Worm (Caenorhabditis elegans): ENCODE data around the gene daf-5.
"Not testable (repeated sequence)": the region's sequence is repeated elsewhere in the genome, so short reads cannot be mapped to it uniquely, and the experiment has no call there.

The daf-5 gene

ce11 chrII:14032705-14033104, 19.4 kb downstream of the daf-5 start:
- TF ChIP-seq nhr-71 (tag; optimal IDR thresholded peaks at IDR 0.05) (peak; percentile 3), unc-86 (tag; optimal IDR thresholded peaks at IDR 0.05) (no peak), mdl-1 (tag; optimal IDR thresholded peaks at IDR 0.05) (no peak), nhr-11 (tag; optimal IDR thresholded peaks at IDR 0.05) (no peak)

ce11 chrII:14021230-14021629, 30.9 kb downstream of the daf-5 start, which contains the start of gene F01D5.10:
TSS of gene F01D5.10 (minus strand) at chrII:14021330.
- TF ChIP-seq egl-27, zag-1, skn-1 (tag; optimal IDR thresholded peaks at IDR 0.05): not testable (repeated sequence)

- TF ChIP-seq ceh-8 (GFP tag; optimal IDR thresholded peaks at IDR 0.05) = peak; percentile 43
Observed at ce11 chrII:14019625-14020024, 32.5 kb downstream of the daf-5 start.

ce11 chrII:14018887-14019286, 33.2 kb downstream of the daf-5 start:
- TF ChIP-seq irx-1 (tag; optimal IDR thresholded peaks at IDR 0.05) = no peak
- TF ChIP-seq hlh-4 (tag; optimal IDR thresholded peaks at IDR 0.05) = no peak
- no peak for TF ChIP-seq lir-3 (tag; optimal IDR thresholded peaks at IDR 0.05; ENCODE audit: poor library complexity)
- no peak for TF ChIP-seq unc-86 (tag; optimal IDR thresholded peaks at IDR 0.05)
- no peak for TF ChIP-seq dpl-1 (GFP tag; optimal IDR thresholded peaks at IDR 0.05)
- TF ChIP-seq mdl-1 (tag; optimal IDR thresholded peaks at IDR 0.05) = no peak
- no peak for TF ChIP-seq swsn-7 (tag; optimal IDR thresholded peaks at IDR 0.05)
- no peak for TF ChIP-seq zag-1 (tag; optimal IDR thresholded peaks at IDR 0.05)
- TF ChIP-seq nhr-84 (tag; optimal IDR thresholded peaks at IDR 0.05) = no peak
- TF ChIP-seq alr-1 (tag; optimal IDR thresholded peaks at IDR 0.05; ENCODE audit: borderline replicate concordance) = no peak
- no peak for TF ChIP-seq nhr-28 (tag; optimal IDR thresholded peaks at IDR 0.05)
- TF ChIP-seq unc-30 (tag; optimal IDR thresholded peaks at IDR 0.05) = no peak
- TF ChIP-seq lin-15B (tag; optimal IDR thresholded peaks at IDR 0.05) = no peak
- no peak for TF ChIP-seq ets-5 (GFP tag; IDR thresholded peaks at IDR 0.05)
- no peak for TF ChIP-seq rnt-1 (tag; optimal IDR thresholded peaks at IDR 0.05)
- TF ChIP-seq dsc-1 (tag; optimal IDR thresholded peaks at IDR 0.05) = no peak
- no peak for TF ChIP-seq isw-1 (GFP tag; IDR thresholded peaks at IDR 0.05)
- TF ChIP-seq skn-1 (tag; optimal IDR thresholded peaks at IDR 0.05) = no peak

- peak; percentile 61 for TF ChIP-seq ceh-88 (GFP tag; IDR thresholded peaks at IDR 0.05)
- TF ChIP-seq nhr-84 (tag; optimal IDR thresholded peaks at IDR 0.05) = no peak
- TF ChIP-seq Y116A8C.19 (tag; optimal IDR thresholded peaks at IDR 0.05; ENCODE audit: borderline replicate concordance) = no peak
- peak; percentile 53 for TF ChIP-seq ztf-4 (tag; optimal IDR thresholded peaks at IDR 0.05)
- TF ChIP-seq sptf-1 (tag; optimal IDR thresholded peaks at IDR 0.05) = no peak
- 0 out of 2 replicates have a peak, but pooled peaks have one; percentile 55 for TF ChIP-seq mab-9 (GFP tag; IDR thresholded peaks at IDR 0.05)
- no peak for TF ChIP-seq nhr-28 (tag; optimal IDR thresholded peaks at IDR 0.05)
- TF ChIP-seq lir-3 (tag; optimal IDR thresholded peaks at IDR 0.05; ENCODE audit: poor library complexity) = peak; percentile 34
- peak; percentile 71 for TF ChIP-seq jun-1 (tag; optimal IDR thresholded peaks at IDR 0.05)
- TF ChIP-seq nhr-11 (tag; optimal IDR thresholded peaks at IDR 0.05) = peak; percentile 49
- TF ChIP-seq aha-1 (tag; optimal IDR thresholded peaks at IDR 0.05) = no peak
- no peak for TF ChIP-seq ceh-90 (tag; optimal IDR thresholded peaks at IDR 0.05)
- peak in 1 of 2 experiments; percentile 65 for TF ChIP-seq ztf-11 (tag; optimal IDR thresholded peaks at IDR 0.05)
- no peak for TF ChIP-seq unc-98 (GFP tag; IDR thresholded peaks at IDR 0.05)
- TF ChIP-seq lsy-2 (tag; optimal IDR thresholded peaks at IDR 0.05) = peak; percentile 31 to 80
- no peak for TF ChIP-seq zag-1 (tag; optimal IDR thresholded peaks at IDR 0.05)
- peak; percentile 44 for TF ChIP-seq fos-1 (tag; optimal IDR thresholded peaks at IDR 0.05)
- peak; percentile 65 for TF ChIP-seq egl-13 (tag; optimal IDR thresholded peaks at IDR 0.05)
- peak; percentile 80 for TF ChIP-seq tbx-2 (tag; optimal IDR thresholded peaks at IDR 0.05)
- TF ChIP-seq nhr-19 (GFP tag; conservative IDR thresholded peaks at IDR 0.05) = peak; percentile 92
- TF ChIP-seq F16B12.6 (tag; optimal IDR thresholded peaks at IDR 0.05) = peak; percentile 3
- no peak for TF ChIP-seq unc-30 (tag; optimal IDR thresholded peaks at IDR 0.05)
- no peak for TF ChIP-seq mef-2 (tag; optimal IDR thresholded peaks at IDR 0.05)
- TF ChIP-seq skn-1 (tag; optimal IDR thresholded peaks at IDR 0.05) = peak; percentile 34
- TF ChIP-seq ces-1 (GFP tag; optimal IDR thresholded peaks at IDR 0.05) = no peak
- peak; percentile 82 for TF ChIP-seq aly-2 (tag; optimal IDR thresholded peaks at IDR 0.05)
- peak; percentile 81 for TF ChIP-seq zip-4 (GFP tag; optimal IDR thresholded peaks at IDR 0.05)
- no peak for TF ChIP-seq pqm-1 (tag; optimal IDR thresholded peaks at IDR 0.05)
- peak in 1 of 2 experiments; percentile 49 for TF ChIP-seq mdl-1 (tag; optimal IDR thresholded peaks at IDR 0.05)
- TF ChIP-seq hpl-2 (GFP tag; optimal IDR thresholded peaks at IDR 0.05) = peak; percentile 54
Observed at ce11 chrII:14018192-14018591, 33.9 kb downstream of the daf-5 start.
